Fruit fly (Drosophila melanogaster) whole organism, embryonic: ENCODE data around the gene CG7914.

Experiments
- Asciz ChIP-seq: fragments of 200-800 bp; sonication (Bioruptor generic); optimal IDR thresholded peaks from 2 replicates; lab custom pipeline; 2017; ENCODE audit warnings: missing biosample characterization, mild to moderate bottlenecking, missing genetic modification characterization, missing genetic modification reagents
- Atf6 ChIP-seq: fragments of 200-800 bp; sonication (Bioruptor generic); IDR thresholded peaks from 2 replicates; pipeline ENCODE4 v1.3.6; 2022; ENCODE audit warnings: missing biosample characterization, missing genetic modification characterization
- Bdp1 ChIP-seq: fragments of 200-800 bp; sonication (Bioruptor generic); optimal IDR thresholded peaks from 3 replicates; lab custom pipeline; 2016; ENCODE audit warnings: missing biosample characterization, missing genetic modification characterization
- CG14014 ChIP-seq: fragments of 200-800 bp; sonication (Bioruptor generic); IDR thresholded peaks from 2 replicates; pipeline ENCODE4 v1.3.6; 2022; ENCODE audit warnings: missing biosample characterization, missing genetic modification characterization
- CG14050 ChIP-seq: fragments of 200-800 bp; sonication (Bioruptor generic); IDR thresholded peaks from 3 replicates; pipeline ENCODE4 v1.3.6; 2022; ENCODE audit warnings: missing biosample characterization, missing genetic modification characterization
- CG14667 ChIP-seq: fragments of 200-800 bp; sonication (Bioruptor generic); IDR thresholded peaks from 2 replicates; pipeline ENCODE4 v1.3.6; 2022; ENCODE audit warnings: missing biosample characterization, missing genetic modification characterization
- CG17829 ChIP-seq: fragments of 200-800 bp; optimal IDR thresholded peaks from 2 replicates; lab custom pipeline; 2019; ENCODE audit warnings: missing biosample characterization, mild to moderate bottlenecking, missing genetic modification characterization, moderate library complexity
- CG18262 ChIP-seq: fragments of 200-800 bp; optimal IDR thresholded peaks from 3 replicates; lab custom pipeline; 2019; ENCODE audit warnings: missing biosample characterization, mild to moderate bottlenecking, missing genetic modification characterization, moderate library complexity
- CG31388 ChIP-seq: fragments of 200-800 bp; sonication (Bioruptor generic); optimal IDR thresholded peaks from 2 replicates; lab custom pipeline; 2016; ENCODE audit warnings: missing biosample characterization, missing genetic modification characterization
- CG32532 ChIP-seq: fragments of 200-800 bp; sonication (Bioruptor generic); IDR thresholded peaks from 2 replicates; pipeline ENCODE4 v1.3.6; 2022; ENCODE audit warnings: missing biosample characterization, missing genetic modification characterization
- CG33557 ChIP-seq: fragments of 200-800 bp; sonication (Bioruptor generic); optimal IDR thresholded peaks from 2 replicates; lab custom pipeline; 2019; ENCODE audit warnings: missing biosample characterization, mild to moderate bottlenecking, missing genetic modification characterization, moderate library complexity
- CG3726 ChIP-seq: fragments of 200-800 bp; sonication (Bioruptor generic); IDR thresholded peaks from 3 replicates; pipeline ENCODE4, ENCODE4 v1.3.6; 2022; ENCODE audit warnings: missing biosample characterization, missing genetic modification characterization
- CG3847 ChIP-seq: fragments of 200-800 bp; sonication (Bioruptor generic); IDR thresholded peaks from 2 replicates; pipeline ENCODE4 v1.3.6; 2022; ENCODE audit warnings: missing biosample characterization, missing genetic modification characterization
- CG4854 ChIP-seq: fragments of 200-800 bp; sonication (Bioruptor generic); optimal IDR thresholded peaks from 2 replicates; lab custom pipeline; 2016; ENCODE audit warnings: missing biosample characterization, missing genetic modification characterization, inconsistent platforms
- CG6272 ChIP-seq: fragments of 200-800 bp; sonication (Bioruptor generic); IDR thresholded peaks from 2 replicates; pipeline ENCODE4 v1.3.6; 2022; ENCODE audit warnings: missing biosample characterization, missing genetic modification characterization
- CG7357 ChIP-seq: fragments of 200-800 bp; sonication (Bioruptor generic); IDR thresholded peaks from 3 replicates; pipeline ENCODE4 v1.3.6; 2022; ENCODE audit warnings: missing biosample characterization, missing genetic modification characterization
- CG9437 ChIP-seq: fragments of 200-800 bp; sonication (Bioruptor generic); optimal IDR thresholded peaks from 2 replicates; lab custom pipeline; 2018; ENCODE audit warnings: missing biosample characterization, mild to moderate bottlenecking, missing genetic modification characterization
- CG9609 ChIP-seq: fragments of 200-800 bp; sonication (Bioruptor generic); optimal IDR thresholded peaks from 3 replicates; lab custom pipeline; 2016; ENCODE audit warnings: missing biosample characterization, missing genetic modification characterization
- CG9797 ChIP-seq: fragments of 200-800 bp; sonication (Bioruptor generic); optimal IDR thresholded peaks from 3 replicates; lab custom pipeline; 2018; ENCODE audit warnings: missing biosample characterization, mild to moderate bottlenecking, missing genetic modification characterization
- D19A ChIP-seq: fragments of 200-800 bp; optimal IDR thresholded peaks from 3 replicates; lab custom pipeline; 2019; ENCODE audit warnings: missing biosample characterization, mild to moderate bottlenecking, missing genetic modification characterization, moderate library complexity
- ERR ChIP-seq: fragments of 200-800 bp; sonication (Bioruptor generic); optimal IDR thresholded peaks from 2 replicates; lab custom pipeline; 2016; ENCODE audit warnings: missing biosample characterization, missing genetic modification characterization
- H15 ChIP-seq: fragments of 200-800 bp; sonication (Bioruptor generic); IDR thresholded peaks from 3 replicates; pipeline ENCODE4 v1.3.6; 2022; ENCODE audit warnings: missing biosample characterization, missing genetic modification characterization
- HmgD ChIP-seq: fragments of 200-800 bp; sonication (Bioruptor generic); optimal IDR thresholded peaks from 3 replicates; lab custom pipeline; 2016; ENCODE audit warnings: missing biosample characterization, missing genetic modification characterization
- Hr3 ChIP-seq: fragments of 200-800 bp; sonication (Bioruptor generic); optimal IDR thresholded peaks from 3 replicates; lab custom pipeline; 2016; ENCODE audit warnings: missing biosample characterization, missing genetic modification characterization
- Max ChIP-seq: fragments of 200-800 bp; sonication (Bioruptor generic); optimal IDR thresholded peaks from 2 replicates; lab custom pipeline; 2016; ENCODE audit warnings: missing biosample characterization, mild to moderate bottlenecking, missing genetic modification characterization
- PHDP ChIP-seq: fragments of 200-800 bp; sonication (Bioruptor generic); optimal IDR thresholded peaks from 3 replicates; lab custom pipeline; 2018; ENCODE audit warnings: missing biosample characterization, mild to moderate bottlenecking, missing genetic modification characterization, moderate library complexity
- Ravus ChIP-seq: fragments of 200-800 bp; sonication (Bioruptor generic); IDR thresholded peaks from 2 replicates; pipeline ENCODE4 v1.3.6; 2022; ENCODE audit warnings: missing biosample characterization, missing genetic modification characterization
- Scr ChIP-seq: fragments of 200-800 bp; sonication (Bioruptor generic); IDR thresholded peaks from 2 replicates; pipeline ENCODE4 v1.3.6; 2022; ENCODE audit warnings: missing biosample characterization, missing genetic modification characterization; ENCODE audit not compliant: partially characterized antibody
- Spps ChIP-seq: fragments of 200-800 bp; sonication (Bioruptor generic); optimal IDR thresholded peaks from 2 replicates; lab custom pipeline; 2018; ENCODE audit warnings: missing biosample characterization, mild to moderate bottlenecking, missing genetic modification characterization
- Xrp1 ChIP-seq: fragments of 200-800 bp; sonication (Bioruptor generic); IDR thresholded peaks from 2 replicates; pipeline ENCODE4 v1.3.6; 2022; ENCODE audit warnings: missing biosample characterization, missing genetic modification characterization
- abd-A ChIP-seq: fragments of 200-800 bp; sonication (Bioruptor generic); optimal IDR thresholded peaks from 3 replicates; lab custom pipeline; 2019; ENCODE audit warnings: missing biosample characterization, mild to moderate bottlenecking, missing genetic modification characterization, moderate library complexity
- aop ChIP-seq: fragments of 200-800 bp; sonication (Bioruptor generic); IDR thresholded peaks from 2 replicates; pipeline ENCODE4 v1.3.6; 2022; ENCODE audit warnings: missing biosample characterization, missing genetic modification characterization
- chif ChIP-seq, 2 experiments: fragments of 200-800 bp; sonication (Bioruptor generic); optimal IDR thresholded peaks; 3 replicates each; lab custom pipeline; 2016; ENCODE audit warnings: missing biosample characterization in 2 of 2, missing genetic modification characterization in 2 of 2
- chm ChIP-seq: fragments of 200-800 bp; sonication (Bioruptor generic); IDR thresholded peaks from 2 replicates; pipeline ENCODE4 v1.3.6; 2022; ENCODE audit warnings: missing biosample characterization, missing genetic modification characterization
- corto ChIP-seq: fragments of 200-800 bp; sonication (Bioruptor generic); optimal IDR thresholded peaks from 2 replicates; lab custom pipeline; 2016; ENCODE audit warnings: missing biosample characterization, mild to moderate bottlenecking, missing genetic modification characterization, moderate library complexity
- danr ChIP-seq: fragments of 200-800 bp; sonication (Bioruptor generic); IDR thresholded peaks from 2 replicates; pipeline ENCODE4 v1.3.6; 2022; ENCODE audit warnings: missing biosample characterization, missing genetic modification characterization
- dm ChIP-seq: fragments of 200-800 bp; sonication (Bioruptor generic); optimal IDR thresholded peaks from 3 replicates; lab custom pipeline; 2016; ENCODE audit warnings: missing biosample characterization, missing genetic modification characterization
- dpn ChIP-seq, 2 experiments: fragments of 200-800 bp; sonication (Bioruptor generic); optimal IDR thresholded peaks; 3 replicates each; lab custom pipeline; 2016; ENCODE audit warnings: missing biosample characterization in 2 of 2, missing genetic modification characterization in 2 of 2
- grau ChIP-seq: fragments of 200-800 bp; optimal IDR thresholded peaks from 3 replicates; lab custom pipeline; 2019; ENCODE audit warnings: missing biosample characterization, mild to moderate bottlenecking, missing genetic modification characterization, moderate library complexity
- kah ChIP-seq: fragments of 200-800 bp; sonication (Bioruptor generic); optimal IDR thresholded peaks from 2 replicates; lab custom pipeline; 2018; ENCODE audit warnings: missing biosample characterization, mild to moderate bottlenecking, missing genetic modification characterization
- pho ChIP-seq: fragments of 200-800 bp; sonication (Bioruptor generic); optimal IDR thresholded peaks from 2 replicates; lab custom pipeline; 2016; ENCODE audit warnings: missing biosample characterization, missing genetic modification characterization
- phol ChIP-seq: fragments of 200-800 bp; sonication (Bioruptor generic); optimal IDR thresholded peaks from 3 replicates; lab custom pipeline; 2018; ENCODE audit warnings: missing biosample characterization, mild to moderate bottlenecking, missing genetic modification characterization, moderate library complexity
- pita ChIP-seq: fragments of 200-800 bp; sonication (Bioruptor generic); optimal IDR thresholded peaks from 2 replicates; lab custom pipeline; 2017; ENCODE audit warnings: missing biosample characterization, mild to moderate bottlenecking, missing genetic modification characterization
- prd ChIP-seq, 3 experiments: fragments of >200 bp in 2 of 3; fragments of 200-800 bp in 1 of 3; sonication (Bioruptor generic) in 1 of 3; optimal IDR thresholded peaks in 2 of 3; IDR thresholded peaks in 1 of 3; 2 replicates in 2 of 3; 3 replicates in 1 of 3; pipeline versions ENCODE4 v1.3.6 to Lab custom; 2017 to 2022; ENCODE audit warnings: missing biosample characterization in 1 of 3, missing genetic modification characterization in 1 of 3
- pum ChIP-seq: fragments of 200-800 bp; sonication (Bioruptor generic); optimal IDR thresholded peaks from 2 replicates; lab custom pipeline; 2016; ENCODE audit warnings: missing biosample characterization, missing genetic modification characterization
- repo ChIP-seq: fragments of 200-800 bp; sonication (Bioruptor generic); optimal IDR thresholded peaks from 2 replicates; lab custom pipeline; 2016; ENCODE audit warnings: missing biosample characterization, missing genetic modification characterization
- seq ChIP-seq: fragments of 200-800 bp; sonication (Bioruptor generic); IDR thresholded peaks from 2 replicates; pipeline ENCODE4 v1.3.6; 2022; ENCODE audit warnings: missing biosample characterization, missing genetic modification characterization
- trh ChIP-seq: fragments of 200-800 bp; sonication (Bioruptor generic); optimal IDR thresholded peaks from 2 replicates; lab custom pipeline; 2016; ENCODE audit warnings: missing biosample characterization, missing genetic modification characterization
- ttk ChIP-seq: fragments of 200-800 bp; sonication (Bioruptor generic); IDR thresholded peaks from 2 replicates; pipeline ENCODE4 v2.1.2; 2022; ENCODE audit warnings: missing biosample characterization, missing genetic modification characterization
- unc-4 ChIP-seq: fragments of 200-800 bp; sonication (Bioruptor generic); IDR thresholded peaks from 2 replicates; pipeline ENCODE4 v1.3.6; 2022; ENCODE audit warnings: missing biosample characterization, missing genetic modification characterization; ENCODE audit not compliant: partially characterized antibody
- yki ChIP-seq: fragments of >200 bp; optimal IDR thresholded peaks from 3 replicates; lab custom pipeline; 2018

The CG7914 gene

dm6 chrX:19179696-19180255, 13.5 kb downstream of the CG7914 start, which contains the start of the genes CG7556 and CG7453 (continued):
- TF ChIP-seq CG6272 (GFP tag; lab: Robert Waterston, UW) (peak; percentile 63; the same call in 1 of the 2 replicates), pho (GFP tag; lab: Kevin White, UChicago) (peak; percentile 79), yki (lab: Kevin White, UChicago) (no peak), aop (no peak), Ravus (GFP tag; lab: Robert Waterston, UW) (no peak), CG7357 (GFP tag; lab: Robert Waterston, UW) (peak; percentile 51; the same call in 2 of the 3 replicates), grau (tag; lab: Kevin White, UChicago) (peak; percentile 76), CG32532 (GFP tag; lab: Robert Waterston, UW) (peak; percentile 65), dpn (GFP tag; optimal IDR thresholded peaks at IDR 0.05; lab: Kevin White, UChicago) (peak; percentile 74 to 76), pum (peak; percentile 72), Max (peak; percentile 83), CG18262 (tag; lab: Kevin White, UChicago) (peak; percentile 77), CG9797 (GFP tag; lab: Kevin White, UChicago) (peak; percentile 8), D19A (tag; lab: Kevin White, UChicago) (peak; percentile 63), HmgD (GFP tag; lab: Kevin White, UChicago) (peak; percentile 28), CG4854 (no peak), Asciz (GFP tag; lab: Kevin White, UChicago) (peak; percentile 20), danr (GFP tag; lab: Robert Waterston, UW) (0 out of 2 replicates have a peak, but pooled peaks have one; percentile 5), abd-A (tag; lab: Kevin White, UChicago) (no peak), CG14014 (GFP tag; lab: Robert Waterston, UW) (peak; percentile 41; the same call in 1 of the 2 replicates), CG3847 (peak; percentile 67), Scr (GFP tag; lab: Robert Waterston, UW) (no peak), PHDP (tag; lab: Kevin White, UChicago) (peak; percentile 70), chm (GFP tag; lab: Robert Waterston, UW) (no peak), corto (GFP tag; lab: Kevin White, UChicago) (no peak), Spps (peak; percentile 19), CG14050 (no peak; the same call in 2 of the 3 replicates), CG9609 (GFP tag; lab: Kevin White, UChicago) (peak; percentile 77), seq (GFP tag; lab: Robert Waterston, UW) (no peak), CG31388 (GFP tag; lab: Kevin White, UChicago) (peak; percentile 9), CG3726 (GFP tag; lab: Robert Waterston, UW) (no peak), phol (peak; percentile 80), H15 (GFP tag; lab: Robert Waterston, UW) (peak; percentile 38; the same call in 1 of the 3 replicates), kah (no peak), prd (optimal IDR thresholded peaks at IDR 0.05; lab: Kevin White, UChicago) (no peak), prd (GFP tag; IDR thresholded peaks at IDR 0.05; lab: Robert Waterston, UW) (peak; percentile 71), ttk (no peak), repo (GFP tag; lab: Kevin White, UChicago) (peak; percentile 55), ERR (GFP tag; lab: Kevin White, UChicago) (no peak), Atf6 (peak; percentile 66), Hr3 (GFP tag; lab: Kevin White, UChicago) (peak; percentile 77), CG17829 (tag; lab: Kevin White, UChicago) (peak; percentile 65), Bdp1 (peak; percentile 61), trh (no peak), chif (GFP tag; optimal IDR thresholded peaks at IDR 0.05; lab: Kevin White, UChicago) (peak; percentile 72 to 79), pita (no peak), CG33557 (peak; percentile 55), CG9437 (GFP tag; lab: Kevin White, UChicago) (peak; percentile 54), CG14667 (GFP tag; lab: Robert Waterston, UW) (peak; percentile 28; the same call in 1 of the 2 replicates), unc-4 (no peak), Xrp1 (peak; percentile 67), dm (GFP tag; lab: Kevin White, UChicago) (peak; percentile 79)
